Fruit fly (Drosophila melanogaster): ENCODE results near the gene MTPAP.

dm6 chrX:1341944-1342392, 7.2 kb downstream of the MTPAP start, which contains the start of gene Naa30A:
- TF ChIP-seq fd85E (GFP tag; optimal IDR thresholded peaks at IDR 0.05) (no peak), CG4318 (GFP tag; optimal IDR thresholded peaks at IDR 0.05) (no peak), esn (GFP tag; optimal IDR thresholded peaks at IDR 0.05) (peak; percentile 12), Hr39 (GFP tag; optimal IDR thresholded peaks at IDR 0.05) (no peak), CG16779 (tag; optimal IDR thresholded peaks at IDR 0.05) (no peak), CG3919 (GFP tag; optimal IDR thresholded peaks at IDR 0.05) (no peak), svp (GFP tag) (no peak), Met (GFP tag; optimal IDR thresholded peaks at IDR 0.05) (no peak), CG8632 (GFP tag; optimal IDR thresholded peaks at IDR 0.05) (no peak)
